Worm (Caenorhabditis elegans) whole organism, young adult: Measurements from ENCODE around the gene M02F4.2.

Experiments used
- C06A6.2 ChIP-seq: fragments of 200-800 bp; sonication (Bioruptor generic); conservative IDR thresholded peaks from 2 replicates; pipeline ENCODE4 v1.3.6; 2022; ENCODE audit warnings: missing genetic modification characterization, missing compliant biosample characterization
- C17E4.6 ChIP-seq: fragments of 200-800 bp; sonication (Bioruptor generic); IDR thresholded peaks from 2 replicates; pipeline ENCODE4 v1.3.6; 2022; ENCODE audit warnings: missing genetic modification reagents, missing genetic modification characterization, missing compliant biosample characterization
- D2030.7 ChIP-seq: fragments of 200-800 bp; sonication (Bioruptor generic); IDR thresholded peaks from 2 replicates; pipeline ENCODE4 v1.3.6; 2022; ENCODE audit warnings: missing genetic modification reagents, missing genetic modification characterization, missing compliant biosample characterization
- F39B2.1 ChIP-seq: fragments of 200-800 bp; sonication (Bioruptor generic); IDR thresholded peaks from 2 replicates; pipeline ENCODE4 v1.3.6; 2022; ENCODE audit warnings: missing genetic modification reagents, missing genetic modification characterization, missing compliant biosample characterization
- F55B11.4 ChIP-seq: sonication (generic microtip); optimal IDR thresholded peaks from 2 replicates; lab custom pipeline; 2016; ENCODE audit warnings: missing compliant biosample characterization, missing genetic modification characterization, borderline replicate concordance; ENCODE audit not compliant: insufficient read depth
- T26A5.8 ChIP-seq: sonication (generic microtip); optimal IDR thresholded peaks from 2 replicates; lab custom pipeline; 2016; ENCODE audit warnings: missing genetic modification characterization, missing compliant biosample characterization
- Y95B8A.8 ChIP-seq: fragments of 200-800 bp; sonication (Bioruptor generic); IDR thresholded peaks from 2 replicates; pipeline ENCODE4 v1.3.6; 2022; ENCODE audit warnings: missing genetic modification reagents, missing genetic modification characterization, missing compliant biosample characterization
- ZK185.1 ChIP-seq: sonication (generic microtip); optimal IDR thresholded peaks from 2 replicates; lab custom pipeline; 2016; ENCODE audit warnings: mild to moderate bottlenecking, missing genetic modification characterization, missing compliant biosample characterization; ENCODE audit not compliant: poor library complexity, severe bottlenecking
- ama-1 ChIP-seq, 3 experiments: fragments of 150-350 bp in 1 of 3; sonication (generic microtip) in 2 of 3; optimal IDR thresholded peaks; 2 replicates each; lab custom pipeline; 2014 to 2018; ENCODE audit warnings: missing biosample characterization in 2 of 3, missing genetic modification characterization in 2 of 3, missing genetic modification reagents in 2 of 3
- athp-1 ChIP-seq: sonication (generic microtip); optimal IDR thresholded peaks from 2 replicates; lab custom pipeline; 2017; ENCODE audit warnings: mild to moderate bottlenecking, missing genetic modification characterization, missing compliant biosample characterization
- bed-1 ChIP-seq: fragments of 200-800 bp; sonication (Bioruptor generic); IDR thresholded peaks from 2 replicates; pipeline ENCODE4 v1.3.6; 2022; ENCODE audit warnings: missing genetic modification reagents, missing genetic modification characterization, missing compliant biosample characterization
- cebp-2 ChIP-seq: fragments of 200-800 bp; sonication (Bioruptor generic); IDR thresholded peaks from 2 replicates; pipeline ENCODE4 v1.3.6; 2022; ENCODE audit warnings: missing genetic modification characterization, missing compliant biosample characterization
- dox-1 ChIP-seq: fragments of 200-800 bp; sonication (Bioruptor generic); IDR thresholded peaks from 2 replicates; pipeline ENCODE4 v1.3.6; 2022; ENCODE audit warnings: missing genetic modification reagents, missing genetic modification characterization, missing compliant biosample characterization
- egrh-3 ChIP-seq: fragments of 200-800 bp; sonication (Bioruptor generic); IDR thresholded peaks from 2 replicates; pipeline ENCODE4 v1.3.6; 2022; ENCODE audit warnings: missing genetic modification reagents, missing genetic modification characterization, missing compliant biosample characterization
- fkh-3 ChIP-seq: sonication (generic microtip); optimal IDR thresholded peaks from 2 replicates; lab custom pipeline; 2016; ENCODE audit warnings: mild to moderate bottlenecking, missing genetic modification characterization, missing compliant biosample characterization
- him-1 ChIP-seq: sonication (generic microtip); optimal IDR thresholded peaks from 2 replicates; lab custom pipeline; 2016; ENCODE audit warnings: missing genotype, missing genetic modification reagents, missing genetic modification characterization, missing compliant biosample characterization
- hmg-1.2 ChIP-seq: fragments of 200-800 bp; sonication (Bioruptor generic); IDR thresholded peaks from 2 replicates; pipeline ENCODE4 v1.3.6; 2022; ENCODE audit warnings: missing genetic modification reagents, missing genetic modification characterization, missing compliant biosample characterization
- hrde-1 ChIP-seq: sonication (generic microtip); optimal IDR thresholded peaks from 2 replicates; lab custom pipeline; 2016; ENCODE audit warnings: missing genetic modification characterization, mild to moderate bottlenecking, missing compliant biosample characterization, moderate library complexity, missing genotype, missing genetic modification reagents, borderline replicate concordance
- lag-1 ChIP-seq: fragments of 200-800 bp; sonication (Bioruptor generic); IDR thresholded peaks from 2 replicates; pipeline ENCODE4 v1.3.6; 2022; ENCODE audit warnings: missing genetic modification reagents, missing genetic modification characterization, missing compliant biosample characterization
- let-526 ChIP-seq: fragments of 200-800 bp; sonication (Bioruptor generic); IDR thresholded peaks from 2 replicates; pipeline ENCODE4 v1.3.6; 2022; ENCODE audit warnings: missing genetic modification reagents, missing genetic modification characterization, missing compliant biosample characterization
- lsl-1 ChIP-seq: fragments of 200-800 bp; sonication (Bioruptor generic); optimal IDR thresholded peaks from 2 replicates; lab custom pipeline; 2018; ENCODE audit warnings: mild to moderate bottlenecking, missing genetic modification characterization, moderate library complexity, missing compliant biosample characterization
- lsy-27 ChIP-seq: sonication (generic microtip); optimal IDR thresholded peaks from 2 replicates; lab custom pipeline; 2017; ENCODE audit warnings: missing genetic modification characterization, mild to moderate bottlenecking, missing compliant biosample characterization, antibody characterized with exemption, missing genotype, borderline replicate concordance; ENCODE audit not compliant: insufficient read depth
- madf-3 ChIP-seq: fragments of 200-800 bp; sonication (Bioruptor generic); IDR thresholded peaks from 2 replicates; pipeline ENCODE4 v1.3.6; 2022; ENCODE audit warnings: missing genetic modification reagents, missing genetic modification characterization, missing compliant biosample characterization
- madf-6 ChIP-seq: fragments of 200-800 bp; sonication (Bioruptor generic); IDR thresholded peaks from 2 replicates; pipeline ENCODE4 v1.3.6; 2022; ENCODE audit warnings: missing genetic modification reagents, missing genetic modification characterization, missing compliant biosample characterization
- mxl-1 ChIP-seq: sonication (generic microtip); optimal IDR thresholded peaks from 2 replicates; lab custom pipeline; 2016; ENCODE audit warnings: missing genetic modification characterization, missing compliant biosample characterization
- nfya-1 ChIP-seq: sonication (generic microtip); optimal IDR thresholded peaks from 2 replicates; lab custom pipeline; 2017; ENCODE audit warnings: antibody characterized with exemption, missing compliant biosample characterization, missing genetic modification characterization, borderline replicate concordance; ENCODE audit not compliant: insufficient read depth
- nfya-2 ChIP-seq: fragments of 200-800 bp; sonication (Bioruptor generic); IDR thresholded peaks from 2 replicates; pipeline ENCODE4 v1.3.6; 2022; ENCODE audit warnings: missing genetic modification reagents, missing genetic modification characterization, missing compliant biosample characterization
- nhr-90 ChIP-seq: sonication (generic microtip); optimal IDR thresholded peaks from 2 replicates; lab custom pipeline; 2016; ENCODE audit warnings: missing genotype, mild to moderate bottlenecking, missing genetic modification characterization, missing compliant biosample characterization
- pbrm-1 ChIP-seq: fragments of 200-800 bp; sonication (Bioruptor generic); IDR thresholded peaks from 2 replicates; pipeline ENCODE4 v1.3.6; 2022; ENCODE audit warnings: missing genetic modification reagents, missing genetic modification characterization, missing compliant biosample characterization
- sdz-38 ChIP-seq: sonication (generic microtip); optimal IDR thresholded peaks from 2 replicates; lab custom pipeline; 2016; ENCODE audit warnings: missing genotype, missing genetic modification characterization, missing compliant biosample characterization
- zim-3 ChIP-seq: sonication (generic microtip); optimal IDR thresholded peaks from 2 replicates; lab custom pipeline; 2017; ENCODE audit warnings: mild to moderate bottlenecking, missing genetic modification characterization, moderate library complexity, missing compliant biosample characterization
- ztf-18 ChIP-seq: sonication (generic microtip); optimal IDR thresholded peaks from 2 replicates; lab custom pipeline; 2016; ENCODE audit warnings: missing genotype, mild to moderate bottlenecking, missing genetic modification characterization, missing compliant biosample characterization
- ztf-22 ChIP-seq: fragments of 200-800 bp; sonication (Bioruptor generic); optimal IDR thresholded peaks from 2 replicates; lab custom pipeline; 2018; ENCODE audit warnings: mild to moderate bottlenecking, missing genetic modification characterization, moderate library complexity, missing compliant biosample characterization
- ztf-25 ChIP-seq: fragments of 200-800 bp; sonication (Bioruptor generic); IDR thresholded peaks from 2 replicates; pipeline ENCODE4 v1.3.6; 2022; ENCODE audit warnings: missing genetic modification reagents, missing genetic modification characterization, missing compliant biosample characterization
- ztf-6 ChIP-seq: fragments of 200-800 bp; sonication (Bioruptor generic); IDR thresholded peaks from 2 replicates; pipeline ENCODE4 v1.3.6; 2022; ENCODE audit warnings: missing genetic modification reagents, missing genetic modification characterization, missing compliant biosample characterization

M02F4.2 gene

DNA sequence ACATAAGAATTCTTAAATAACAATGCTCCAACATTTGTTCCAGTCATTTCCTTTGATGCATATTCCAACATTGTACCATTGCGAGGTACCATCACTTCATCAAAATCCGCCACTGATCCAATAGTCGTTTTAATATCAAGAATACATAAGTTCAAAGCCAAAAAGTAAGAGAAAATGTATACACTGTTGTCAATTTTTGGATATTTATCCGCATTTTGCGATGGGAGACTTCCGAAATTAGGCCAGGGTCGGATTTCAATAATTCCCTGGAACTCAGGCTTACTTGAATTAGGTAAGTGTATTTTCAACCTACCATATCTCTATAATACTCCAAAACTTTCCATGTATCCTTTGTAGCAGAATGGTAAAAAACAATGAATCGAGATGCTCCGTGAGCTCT, at the start of gene M02F4.2:
M02F4.2 (minus strand) TSS at position 101 of the 400 bp plus-strand sequence.
- TF ChIP-seq lag-1 (GFP tag; lab: Robert Waterston, UW): no peak
- no peak for TF ChIP-seq F39B2.1 (GFP tag; lab: Robert Waterston, UW)
- TF ChIP-seq lsl-1 (GFP tag; lab: Kevin White, UChicago): no peak
- TF ChIP-seq bed-1: no peak
- no peak for TF ChIP-seq Y95B8A.8 (GFP tag; lab: Robert Waterston, UW)
- TF ChIP-seq ztf-25 (GFP tag; lab: Robert Waterston, UW): no peak
- no peak for TF ChIP-seq dox-1 (GFP tag; lab: Robert Waterston, UW)
- TF ChIP-seq nhr-90 (tag; lab: Kevin White, UChicago): no peak
- no peak for TF ChIP-seq hrde-1 (tag; lab: Kevin White, UChicago)
- TF ChIP-seq ztf-6 (GFP tag; lab: Robert Waterston, UW): no peak
- no peak for TF ChIP-seq ama-1 (optimal IDR thresholded peaks at IDR 0.05; lab: Kevin White, UChicago)
- no peak for TF ChIP-seq ama-1 (GFP tag; optimal IDR thresholded peaks at IDR 0.05; lab: Kevin White, UChicago)
- TF ChIP-seq pbrm-1 (GFP tag; lab: Robert Waterston, UW): no peak
- no peak for TF ChIP-seq ZK185.1 (tag; lab: Kevin White, UChicago)
- no peak for TF ChIP-seq egrh-3 (GFP tag; lab: Robert Waterston, UW)
- no peak for TF ChIP-seq athp-1
- no peak for TF ChIP-seq F55B11.4 (tag; lab: Kevin White, UChicago)
- no peak for TF ChIP-seq lsy-27 (tag; lab: Kevin White, UChicago)
- no peak for TF ChIP-seq C17E4.6 (GFP tag; lab: Robert Waterston, UW)
- TF ChIP-seq ztf-18: no peak
- TF ChIP-seq, all 124 proteins: peak for 0

DNA sequence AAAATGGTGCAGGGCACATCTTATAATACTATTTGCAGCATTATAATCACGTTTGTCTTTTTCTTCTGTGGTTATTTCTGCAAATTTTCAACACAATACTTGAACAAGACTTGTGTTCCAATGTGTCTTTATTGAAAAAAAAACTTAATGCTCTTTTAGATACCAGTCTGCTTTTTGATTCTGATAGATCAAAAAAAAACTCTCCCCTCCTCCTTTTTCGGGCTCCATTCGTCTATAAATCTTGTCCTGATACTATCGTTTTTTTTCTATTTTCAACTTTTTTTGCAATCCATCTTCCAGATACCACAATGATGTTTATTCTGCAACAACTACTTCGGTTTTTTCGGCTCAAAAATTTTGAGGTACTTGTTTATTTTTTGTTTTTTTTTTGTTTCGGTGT, 46.7 kb upstream of the M02F4.2 start, which contains the start of gene twk-16:
twk-16 (plus strand) TSS at position 301 of the 400 bp plus-strand sequence.
- TF ChIP-seq ztf-6 (GFP tag; lab: Robert Waterston, UW) (no peak), him-1 (tag; lab: Kevin White, UChicago) (no peak)

DNA sequence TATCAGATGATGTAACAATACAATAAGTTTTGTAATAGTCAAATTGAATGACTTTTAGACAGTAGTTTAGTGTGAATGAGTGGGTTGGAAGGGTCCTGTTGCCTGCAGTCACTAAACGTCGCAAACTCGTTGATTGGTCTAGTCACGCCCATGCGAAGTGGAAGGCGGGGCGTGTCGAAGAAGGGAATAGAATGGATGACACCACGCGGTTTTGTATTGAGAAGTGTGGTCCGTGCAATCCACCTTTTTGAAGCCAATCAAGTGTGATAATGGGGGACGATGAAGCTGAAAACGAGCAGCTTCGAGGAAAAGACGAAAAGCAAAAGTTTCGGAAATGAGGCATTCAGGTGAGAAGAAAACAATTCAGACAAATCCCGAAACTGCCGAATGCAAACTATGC, 36.2 kb upstream of the M02F4.2 start, which contains the start of gene ceh-31:
ceh-31 (minus strand) TSS at position 101 of the 400 bp plus-strand sequence.
- no peak for TF ChIP-seq ztf-25 (GFP tag; lab: Robert Waterston, UW)
- TF ChIP-seq madf-3 (GFP tag; lab: Robert Waterston, UW): no peak

DNA sequence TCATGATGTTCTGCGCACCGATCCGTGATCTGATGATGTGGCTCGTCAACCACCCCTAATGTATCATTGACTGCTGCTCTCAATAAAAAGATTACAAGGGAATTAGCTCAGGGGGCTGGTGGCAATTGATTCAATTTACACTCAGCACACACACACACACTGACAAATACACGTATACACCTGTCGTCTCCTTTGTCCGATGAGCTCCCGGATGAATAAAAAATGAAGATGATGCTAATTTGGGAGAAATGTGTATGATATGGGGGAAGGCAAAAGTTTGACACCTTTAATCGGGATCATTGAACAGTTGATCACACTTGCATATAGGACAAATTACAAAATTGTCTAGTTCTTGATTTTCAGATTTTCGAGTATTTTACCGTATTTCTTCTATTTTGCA, 32.9 kb upstream of the M02F4.2 start:
- TF ChIP-seq bed-1 (no peak), mxl-1 (tag; lab: Kevin White, UChicago) (no peak), D2030.7 (GFP tag; lab: Robert Waterston, UW) (no peak), fkh-3 (no peak), ztf-18 (no peak)

DNA sequence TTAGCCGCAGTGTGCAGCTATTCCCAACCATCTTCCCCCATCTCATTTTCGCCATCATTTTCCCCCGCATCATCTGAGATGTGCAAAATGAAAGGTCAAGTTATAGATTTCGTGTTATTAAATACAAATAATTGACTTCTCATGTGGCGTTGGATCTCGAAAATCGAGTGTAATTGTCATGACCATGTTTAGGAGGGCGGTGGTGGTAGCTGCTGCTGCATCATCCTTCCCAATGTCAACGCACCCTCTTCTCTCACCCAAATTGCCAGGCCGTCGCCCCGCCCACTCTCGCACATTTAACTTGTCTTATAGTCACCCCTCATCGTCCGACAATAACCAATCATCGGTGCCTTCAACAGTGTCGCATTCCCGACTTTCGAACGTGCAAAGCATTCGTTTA, 29.2 kb upstream of the M02F4.2 start, which contains the start of gene ceh-30:
ceh-30 (plus strand) TSS at position 301 of the 400 bp plus-strand sequence.
- no peak for TF ChIP-seq C06A6.2 (GFP tag; lab: Robert Waterston, UW)
- no peak for TF ChIP-seq cebp-2 (GFP tag; lab: Robert Waterston, UW)
- TF ChIP-seq F55B11.4 (tag; lab: Kevin White, UChicago): no peak
- TF ChIP-seq T26A5.8 (tag; lab: Kevin White, UChicago): no peak
- TF ChIP-seq hmg-1.2: no peak
- no peak for TF ChIP-seq nhr-90 (tag; lab: Kevin White, UChicago)
- TF ChIP-seq C17E4.6 (GFP tag; lab: Robert Waterston, UW): no peak
- TF ChIP-seq, all 124 proteins: peak for 0

DNA sequence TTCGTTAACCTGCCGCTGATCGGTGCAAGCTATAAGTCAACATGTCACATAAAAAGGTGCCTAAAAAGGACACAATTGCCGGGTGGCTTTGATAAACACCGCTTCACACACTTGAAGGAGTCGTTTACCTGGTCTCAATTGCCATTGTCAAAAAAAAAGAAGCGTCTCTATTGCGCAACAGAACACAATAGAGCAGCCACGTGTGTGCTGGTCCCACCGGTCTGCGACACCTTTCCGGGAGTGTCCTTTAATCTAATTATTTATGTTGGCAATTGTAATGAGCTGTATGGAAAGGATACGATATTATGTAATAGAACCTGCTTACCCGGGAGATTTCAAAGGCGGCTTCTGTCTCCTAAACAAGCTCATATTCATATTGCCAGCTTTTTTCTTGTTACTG, 27.6 kb upstream of the M02F4.2 start:
- TF ChIP-seq ztf-22 (GFP tag; lab: Kevin White, UChicago) (no peak), pbrm-1 (GFP tag; lab: Robert Waterston, UW) (no peak), nfya-2 (GFP tag; lab: Robert Waterston, UW) (no peak), ZK185.1 (tag; lab: Kevin White, UChicago) (no peak), zim-3 (tag; lab: Kevin White, UChicago) (no peak), ztf-18 (no peak), madf-6 (no peak), sdz-38 (tag; lab: Kevin White, UChicago) (no peak), F55B11.4 (tag; lab: Kevin White, UChicago) (no peak), let-526 (no peak), nfya-1 (tag; lab: Kevin White, UChicago) (no peak)
